Worm (Caenorhabditis elegans): ENCODE measurements around the gene fos-1.
A peak's percentile ranks its signal among the peaks of the same experiment; 100 is the strongest.

Gene fos-1

DNA sequence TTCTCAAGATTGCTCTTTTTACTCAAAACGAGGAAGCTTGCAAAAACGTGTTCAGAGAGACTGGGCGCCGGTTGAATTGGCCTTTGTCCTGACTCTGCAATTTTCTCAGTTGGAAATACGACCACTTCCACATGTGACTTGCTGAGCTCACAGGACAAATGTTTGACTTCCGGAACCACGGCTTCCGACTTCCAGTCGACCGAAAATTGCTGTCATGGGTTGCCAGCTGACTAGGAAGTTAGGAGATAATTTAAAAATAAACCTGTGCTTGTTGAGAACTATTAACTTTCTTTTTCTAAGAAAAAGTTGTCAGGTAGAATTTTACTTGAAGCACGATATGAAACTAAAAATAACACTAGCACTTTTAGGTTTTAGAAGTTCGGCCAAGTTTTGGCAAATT lies 28.2 kb downstream of the fos-1 start:
- TF ChIP-seq jun-1 (tag; optimal IDR thresholded peaks at IDR 0.05) (no peak), efl-1 (optimal IDR thresholded peaks at IDR 0.05) (no peak), efl-1 (GFP tag; optimal IDR thresholded peaks at IDR 0.05 in 1 of 2) (no peak), tbx-2 (tag; optimal IDR thresholded peaks at IDR 0.05) (peak; percentile 49), efl-3 (GFP tag; optimal IDR thresholded peaks at IDR 0.05) (no peak), nhr-77 (tag; optimal IDR thresholded peaks at IDR 0.05) (no peak), pax-3 (tag; optimal IDR thresholded peaks at IDR 0.05) (no peak), ztf-11 (tag; optimal IDR thresholded peaks at IDR 0.05) (no peak), fkh-8 (tag; optimal IDR thresholded peaks at IDR 0.05) (peak; percentile 67), nhr-11 (tag; optimal IDR thresholded peaks at IDR 0.05) (no peak), C34B4.2 (tag; optimal IDR thresholded peaks at IDR 0.05) (no peak), nhr-20 (tag; optimal IDR thresholded peaks at IDR 0.05) (no peak), nhr-47 (tag; optimal IDR thresholded peaks at IDR 0.05) (peak; percentile 39), nhr-71 (tag; optimal IDR thresholded peaks at IDR 0.05) (peak; percentile 36), lin-14 (GFP tag; optimal IDR thresholded peaks at IDR 0.05) (peak; percentile 74)

DNA sequence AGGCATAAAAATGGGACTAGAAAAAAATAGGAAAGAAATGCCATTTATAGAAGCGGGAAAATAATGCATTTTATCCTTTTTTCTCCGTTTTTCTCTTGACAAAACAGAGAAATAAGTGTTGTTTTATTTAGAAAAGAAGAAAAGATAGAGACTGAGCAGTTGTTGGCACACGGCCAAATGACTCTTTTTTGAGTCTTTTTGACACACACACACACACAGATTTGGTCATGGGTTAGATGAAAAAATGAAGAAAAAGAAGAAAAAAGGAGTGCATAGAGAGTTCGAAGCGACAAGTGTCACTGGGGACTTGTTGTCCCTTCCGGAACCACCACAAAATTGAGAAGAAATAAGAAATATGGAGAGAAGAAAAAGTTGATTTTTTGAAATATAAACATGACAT lies 30.1 kb downstream of the fos-1 start:
- TF ChIP-seq unc-130 (tag; optimal IDR thresholded peaks at IDR 0.05) (peak; percentile 20), nhr-71 (tag; optimal IDR thresholded peaks at IDR 0.05) (peak; percentile 40), lir-3 (tag; optimal IDR thresholded peaks at IDR 0.05; ENCODE audit: poor library complexity) (no peak), dpl-1 (GFP tag; optimal IDR thresholded peaks at IDR 0.05) (peak in 1 of 3 experiments; percentile 21), snu-23 (GFP tag; optimal IDR thresholded peaks at IDR 0.05) (peak; percentile 4), Y116A8C.19 (tag; optimal IDR thresholded peaks at IDR 0.05; ENCODE audit: borderline replicate concordance) (no peak), efl-1 (optimal IDR thresholded peaks at IDR 0.05) (peak in 1 of 2 experiments; percentile 16), efl-1 (GFP tag; optimal IDR thresholded peaks at IDR 0.05 in 1 of 2) (no peak), pqm-1 (tag; optimal IDR thresholded peaks at IDR 0.05) (no peak), nhr-19 (GFP tag; conservative IDR thresholded peaks at IDR 0.05) (0 out of 2 replicates have a peak, but pooled peaks have one; percentile 5), aha-1 (tag; optimal IDR thresholded peaks at IDR 0.05) (no peak), xbp-1 (tag; optimal IDR thresholded peaks at IDR 0.05) (peak; percentile 12), nhr-84 (tag; optimal IDR thresholded peaks at IDR 0.05) (no peak), tbx-2 (tag; optimal IDR thresholded peaks at IDR 0.05) (peak; percentile 11), fkh-10 (GFP tag; optimal IDR thresholded peaks at IDR 0.05) (peak; percentile 26), ces-1 (GFP tag; optimal IDR thresholded peaks at IDR 0.05) (no peak), C16A3.4 (tag; optimal IDR thresholded peaks at IDR 0.05) (no peak), lin-14 (GFP tag; optimal IDR thresholded peaks at IDR 0.05) (peak; percentile 91), tlp-1 (tag; optimal IDR thresholded peaks at IDR 0.05) (no peak), lsy-2 (tag; optimal IDR thresholded peaks at IDR 0.05) (peak in 1 of 2 experiments; percentile 47), nhr-11 (tag; optimal IDR thresholded peaks at IDR 0.05) (no peak), egl-13 (tag; optimal IDR thresholded peaks at IDR 0.05) (no peak)

DNA sequence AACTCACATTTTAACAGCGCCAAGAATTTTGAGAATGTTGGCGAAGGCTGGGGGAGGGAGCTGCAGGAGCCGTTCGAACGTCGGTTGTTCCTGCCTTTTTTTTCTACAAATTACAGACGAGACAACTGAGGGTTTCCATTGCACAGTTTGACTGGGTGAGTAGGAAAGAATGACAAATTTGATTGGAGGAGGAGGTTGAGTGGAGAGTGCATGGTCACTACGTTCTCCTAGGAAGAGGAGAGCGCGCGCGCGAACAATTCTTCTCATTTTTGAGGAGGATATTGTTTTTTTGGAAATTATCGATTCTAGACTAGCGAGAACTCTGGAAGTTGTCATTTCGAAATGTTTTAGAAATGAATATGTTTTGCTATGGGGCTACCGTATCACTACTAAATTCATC lies 31.3 kb downstream of the fos-1 start, which contains the start of gene dhs-17:
dhs-17 (minus strand) TSS at position 101 of the 400 bp plus-strand sequence.
- no peak for TF ChIP-seq mep-1 (tag; optimal IDR thresholded peaks at IDR 0.05)

DNA sequence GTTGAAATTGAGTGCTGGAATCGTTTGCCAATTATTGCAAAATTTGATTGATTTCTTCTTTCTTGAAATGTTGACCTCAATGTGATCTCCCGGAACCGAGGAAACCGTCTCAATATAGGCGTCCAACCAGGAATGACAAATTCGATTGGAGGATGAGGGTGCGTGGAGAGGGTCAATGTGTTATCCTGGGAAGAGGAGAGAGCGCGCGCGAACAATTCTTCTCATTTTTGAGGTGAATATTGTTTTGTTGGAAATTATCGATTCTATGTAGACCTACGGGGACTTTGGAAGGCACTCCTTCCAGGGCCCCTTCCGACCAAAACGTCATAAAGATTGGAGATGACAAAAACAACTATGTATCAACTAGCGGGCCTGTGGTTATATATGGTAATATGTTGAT lies 33.1 kb downstream of the fos-1 start:
- TF ChIP-seq sup-37 (GFP tag; optimal IDR thresholded peaks at IDR 0.05), result no peak
- no peak for TF ChIP-seq lin-13 (GFP tag; optimal IDR thresholded peaks at IDR 0.05)
- TF ChIP-seq ztf-11 (tag; optimal IDR thresholded peaks at IDR 0.05), result no peak
- TF ChIP-seq efl-1 (optimal IDR thresholded peaks at IDR 0.05), result no peak
- no peak for TF ChIP-seq efl-1 (GFP tag; optimal IDR thresholded peaks at IDR 0.05 in 1 of 2)
- TF ChIP-seq hpl-2 (GFP tag; optimal IDR thresholded peaks at IDR 0.05), result no peak
- TF ChIP-seq aly-2 (tag; optimal IDR thresholded peaks at IDR 0.05), result no peak
- TF ChIP-seq egl-13 (tag; optimal IDR thresholded peaks at IDR 0.05), result no peak

Measured in whole organism, L1 larva.